Fruit fly (Drosophila melanogaster): Measurements from ENCODE around the gene ClC-c.

dm6 chr3L:16048722-16049459 is 41.4 kb upstream of the ClC-c start:
- no peak for TF ChIP-seq Clk (GFP tag; optimal IDR thresholded peaks at IDR 0.05)
- TF ChIP-seq CG1620 (GFP tag; optimal IDR thresholded peaks at IDR 0.05), result no peak
- no peak for TF ChIP-seq ovo (GFP tag; optimal IDR thresholded peaks at IDR 0.05)
- no peak for TF ChIP-seq CG33017 (tag; optimal IDR thresholded peaks at IDR 0.05)
- no peak for TF ChIP-seq CG7045 (GFP tag; optimal IDR thresholded peaks at IDR 0.05)
- TF ChIP-seq CG11617 (GFP tag; optimal IDR thresholded peaks at IDR 0.05), result no peak
- TF ChIP-seq kay (GFP tag; ENCODE audit: borderline replicate concordance), result no peak
- TF ChIP-seq CG12768 (GFP tag; optimal IDR thresholded peaks at IDR 0.05), result no peak
- no peak for TF ChIP-seq cic (GFP tag; optimal IDR thresholded peaks at IDR 0.05)
- no peak for TF ChIP-seq Mnt (GFP tag; optimal IDR thresholded peaks at IDR 0.05)
- no peak for TF ChIP-seq Crg-1 (GFP tag; optimal IDR thresholded peaks at IDR 0.05)
